Worm (Caenorhabditis elegans) whole organism, L4 larva: ENCODE data around the gene ZK792.5.

ENCODE experiments used
- F37D6.2 ChIP-seq: sonication (generic microtip); optimal IDR thresholded peaks from 2 replicates; lab custom pipeline; 2016; ENCODE audit warnings: mild to moderate bottlenecking, missing genetic modification characterization, missing compliant biosample characterization
- R02D3.7 ChIP-seq: fragments of 150-350 bp; sonication (generic microtip); optimal IDR thresholded peaks from 3 replicates; lab custom pipeline; 2014; ENCODE audit warnings: missing biosample characterization, missing genetic modification characterization
- T20F7.1 ChIP-seq: fragments of 200-800 bp; sonication (Bioruptor generic); optimal IDR thresholded peaks from 2 replicates; lab custom pipeline; 2018; ENCODE audit warnings: mild to moderate bottlenecking, missing genetic modification characterization, missing compliant biosample characterization
- T26A8.4 ChIP-seq: fragments of 200-800 bp; sonication (Bioruptor generic); IDR thresholded peaks from 2 replicates; pipeline ENCODE4 v1.3.6; 2022; ENCODE audit warnings: missing genetic modification characterization, missing compliant biosample characterization
- Y48G9A.11 ChIP-seq: fragments of 200-800 bp; sonication (Bioruptor generic); IDR thresholded peaks from 2 replicates; pipeline ENCODE4 v1.3.6; 2022; ENCODE audit warnings: missing genetic modification reagents, missing genetic modification characterization, missing compliant biosample characterization
- Y75B8A.6 ChIP-seq: fragments of 200-800 bp; sonication (Bioruptor generic); IDR thresholded peaks from 2 replicates; pipeline ENCODE4 v1.3.6; 2022; ENCODE audit warnings: missing genetic modification reagents, missing genetic modification characterization, missing compliant biosample characterization
- ZK546.5 ChIP-seq, 2 experiments: sonication (generic microtip); optimal IDR thresholded peaks; 2 replicates each; lab custom pipeline; 2017; ENCODE audit warnings: missing biosample characterization in 2 of 2, missing genetic modification characterization in 2 of 2
- aha-1 ChIP-seq: fragments of 150-350 bp; peaks from one replicate; lab custom pipeline; 2014; ENCODE audit warnings: missing biosample characterization, missing genetic modification characterization
- aly-2 ChIP-seq: sonication (generic microtip); optimal IDR thresholded peaks from 2 replicates; lab custom pipeline; 2018; ENCODE audit warnings: missing biosample characterization, missing genetic modification characterization
- attf-4 ChIP-seq: sonication (generic microtip); optimal IDR thresholded peaks from 3 replicates; lab custom pipeline; 2017; ENCODE audit warnings: missing biosample characterization, missing genetic modification characterization
- ceh-28 ChIP-seq: fragments of 150-350 bp; optimal IDR thresholded peaks from 2 replicates; lab custom pipeline; 2014; ENCODE audit warnings: missing biosample characterization, missing genetic modification reagents, missing genetic modification characterization
- ceh-32 ChIP-seq: sonication (generic microtip); optimal IDR thresholded peaks from 2 replicates; lab custom pipeline; 2016; ENCODE audit warnings: mild to moderate bottlenecking, missing genetic modification characterization, missing compliant biosample characterization; ENCODE audit not compliant: poor library complexity
- dmd-9 ChIP-seq: fragments of 200-800 bp; sonication (Bioruptor generic); IDR thresholded peaks from 2 replicates; pipeline ENCODE4 v1.3.6; 2022; ENCODE audit warnings: missing genetic modification reagents, missing genetic modification characterization, missing compliant biosample characterization
- duxl-1 ChIP-seq: sonication (generic microtip); optimal IDR thresholded peaks from 2 replicates; lab custom pipeline; 2016; ENCODE audit warnings: mild to moderate bottlenecking, missing genetic modification characterization, moderate library complexity, missing compliant biosample characterization; ENCODE audit not compliant: poor library complexity
- dve-1 ChIP-seq: sonication (generic microtip); optimal IDR thresholded peaks from 2 replicates; lab custom pipeline; 2017; ENCODE audit warnings: antibody characterized with exemption, mild to moderate bottlenecking, missing genetic modification characterization, missing compliant biosample characterization; ENCODE audit not compliant: insufficient read depth
- egl-27 ChIP-seq: sonication (generic microtip); optimal IDR thresholded peaks from 3 replicates; lab custom pipeline; 2017; ENCODE audit warnings: missing biosample characterization, missing genetic modification reagents, missing genetic modification characterization
- egl-43 ChIP-seq: fragments of 200-800 bp; sonication (Bioruptor generic); IDR thresholded peaks from 2 replicates; pipeline ENCODE4 v1.3.6; 2022; ENCODE audit warnings: missing genetic modification reagents, missing genetic modification characterization, missing compliant biosample characterization
- hif-1 ChIP-seq, 2 experiments: sonication (generic microtip); optimal IDR thresholded peaks; 2 replicates each; lab custom pipeline; 2016 to 2017; ENCODE audit warnings: missing compliant biosample characterization in 2 of 2, missing genetic modification characterization in 2 of 2, missing genetic modification reagents in 2 of 2, missing genotype in 2 of 2, mild to moderate bottlenecking in 1 of 2
- hlh-30 ChIP-seq: sonication (generic microtip); optimal IDR thresholded peaks from 2 replicates; lab custom pipeline; 2017; ENCODE audit warnings: antibody characterized with exemption, mild to moderate bottlenecking, missing genetic modification characterization, missing compliant biosample characterization; ENCODE audit not compliant: insufficient read depth
- hmg-1.1 ChIP-seq: fragments of 200-800 bp; sonication (Bioruptor generic); IDR thresholded peaks from 2 replicates; pipeline ENCODE4 v1.3.6; 2022; ENCODE audit warnings: missing genetic modification reagents, missing genetic modification characterization, missing compliant biosample characterization
- lim-7 ChIP-seq: fragments of 200-800 bp; sonication (Bioruptor generic); IDR thresholded peaks from 2 replicates; pipeline ENCODE4 v1.3.6; 2022; ENCODE audit warnings: missing genetic modification characterization, missing compliant biosample characterization
- lin-13 ChIP-seq: fragments of 150-350 bp; optimal IDR thresholded peaks from 2 replicates; lab custom pipeline; 2014; ENCODE audit warnings: missing biosample characterization, missing genetic modification reagents, missing genetic modification characterization
- lin-38 ChIP-seq: fragments of 200-800 bp; sonication (Bioruptor generic); IDR thresholded peaks from 2 replicates; pipeline ENCODE4 v1.3.6; 2022; ENCODE audit warnings: missing genetic modification reagents, missing genetic modification characterization, missing compliant biosample characterization
- lir-3 ChIP-seq: sonication (generic microtip); optimal IDR thresholded peaks from 2 replicates; lab custom pipeline; 2016; ENCODE audit warnings: mild to moderate bottlenecking, missing genetic modification characterization, missing compliant biosample characterization
- mdl-1 ChIP-seq, 2 experiments: fragments of 150-350 bp in 1 of 2; sonication (generic microtip) in 1 of 2; optimal IDR thresholded peaks; 2 replicates each; lab custom pipeline; 2014 to 2017; ENCODE audit warnings: missing biosample characterization in 2 of 2, missing genetic modification characterization in 2 of 2
- mdt-29 ChIP-seq: fragments of 200-800 bp; sonication (Bioruptor generic); IDR thresholded peaks from 2 replicates; pipeline ENCODE4 v1.3.6; 2022; ENCODE audit warnings: missing genetic modification reagents, missing genetic modification characterization, missing compliant biosample characterization
- mep-1 ChIP-seq: fragments of 150-350 bp; sonication (generic microtip); optimal IDR thresholded peaks from 3 replicates; lab custom pipeline; 2014; ENCODE audit warnings: missing biosample characterization, missing genetic modification characterization
- mes-2 ChIP-seq: sonication (generic microtip); optimal IDR thresholded peaks from 2 replicates; lab custom pipeline; 2016; ENCODE audit warnings: missing genotype, mild to moderate bottlenecking, missing genetic modification characterization, missing compliant biosample characterization; ENCODE audit not compliant: poor library complexity, severe bottlenecking
- mxl-3 ChIP-seq: fragments of 200-800 bp; sonication (Bioruptor generic); optimal IDR thresholded peaks from 2 replicates; lab custom pipeline; 2018; ENCODE audit warnings: mild to moderate bottlenecking, missing genetic modification characterization, missing compliant biosample characterization
- nhr-102 ChIP-seq: sonication (generic microtip); optimal IDR thresholded peaks from 2 replicates; lab custom pipeline; 2016; ENCODE audit warnings: mild to moderate bottlenecking, missing genetic modification characterization, moderate library complexity, missing compliant biosample characterization
- nhr-237 ChIP-seq: sonication (generic microtip); optimal IDR thresholded peaks from 2 replicates; lab custom pipeline; 2017; ENCODE audit warnings: missing biosample characterization, missing genetic modification characterization
- nhr-41 ChIP-seq: fragments of 200-800 bp; sonication (Bioruptor generic); IDR thresholded peaks from 2 replicates; pipeline ENCODE4 v1.3.6; 2022; ENCODE audit warnings: missing genetic modification reagents, missing genetic modification characterization, missing compliant biosample characterization
- nhr-42 ChIP-seq: fragments of 200-800 bp; sonication (Bioruptor generic); IDR thresholded peaks from 2 replicates; pipeline ENCODE4 v1.3.6; 2022; ENCODE audit warnings: missing genetic modification characterization, missing compliant biosample characterization
- nhr-77 ChIP-seq: fragments of 150-350 bp; optimal IDR thresholded peaks from 2 replicates; lab custom pipeline; 2014; ENCODE audit warnings: missing biosample characterization, missing genetic modification characterization
- php-3 ChIP-seq: fragments of 200-800 bp; sonication (Bioruptor generic); IDR thresholded peaks from 2 replicates; pipeline ENCODE4 v1.3.6; 2022; ENCODE audit warnings: missing genetic modification reagents, missing genetic modification characterization, missing compliant biosample characterization
- rbr-2 ChIP-seq: sonication (generic microtip); optimal IDR thresholded peaks from 2 replicates; lab custom pipeline; 2016; ENCODE audit warnings: missing genotype, missing genetic modification characterization, missing compliant biosample characterization
- saeg-2 ChIP-seq: fragments of 200-800 bp; sonication (Bioruptor generic); IDR thresholded peaks from 2 replicates; pipeline ENCODE4 v1.3.6; 2022; ENCODE audit warnings: missing genetic modification reagents, missing genetic modification characterization, missing compliant biosample characterization
- sdz-12 ChIP-seq: fragments of 200-800 bp; sonication (Bioruptor generic); optimal IDR thresholded peaks from 2 replicates; lab custom pipeline; 2018; ENCODE audit warnings: mild to moderate bottlenecking, missing genetic modification characterization, missing compliant biosample characterization
- set-16 ChIP-seq: fragments of 200-800 bp; sonication (Bioruptor generic); IDR thresholded peaks from 2 replicates; pipeline ENCODE4 v1.3.6; 2022; ENCODE audit warnings: missing genetic modification reagents, missing genetic modification characterization, missing compliant biosample characterization
- skn-1 ChIP-seq: fragments of 150-350 bp; optimal IDR thresholded peaks from 2 replicates; lab custom pipeline; 2014; ENCODE audit warnings: missing biosample characterization, missing genetic modification characterization
- snpc-1.2 ChIP-seq: fragments of 200-800 bp; sonication (Bioruptor generic); IDR thresholded peaks from 2 replicates; pipeline ENCODE4 v1.3.6; 2022; ENCODE audit warnings: missing genetic modification reagents, missing genetic modification characterization, missing compliant biosample characterization
- spr-3 ChIP-seq: fragments of 200-800 bp; sonication (Bioruptor generic); optimal IDR thresholded peaks from 2 replicates; lab custom pipeline; 2018; ENCODE audit warnings: mild to moderate bottlenecking, missing genetic modification characterization, missing compliant biosample characterization
- tra-1 ChIP-seq: fragments of 200-800 bp; sonication (Bioruptor generic); IDR thresholded peaks from 2 replicates; pipeline ENCODE4 v1.3.6; 2022; ENCODE audit warnings: missing genetic modification reagents, missing genetic modification characterization, missing compliant biosample characterization
- unc-130 ChIP-seq: sonication (generic microtip); optimal IDR thresholded peaks from 2 replicates; lab custom pipeline; 2016; ENCODE audit warnings: missing genetic modification reagents, missing genetic modification characterization, missing compliant biosample characterization
- vab-7 ChIP-seq: fragments of 200-800 bp; sonication (Bioruptor generic); IDR thresholded peaks from 2 replicates; pipeline ENCODE4 v1.3.6; 2022; ENCODE audit warnings: missing genetic modification reagents, missing genetic modification characterization, missing compliant biosample characterization
- zag-1 ChIP-seq: fragments of 150-350 bp; optimal IDR thresholded peaks from 2 replicates; lab custom pipeline; 2014; ENCODE audit warnings: missing biosample characterization, missing genetic modification characterization
- zfp-3 ChIP-seq: fragments of 200-800 bp; sonication (Bioruptor generic); conservative IDR thresholded peaks from 2 replicates; pipeline ENCODE4 v1.3.6; 2022; ENCODE audit warnings: missing genetic modification reagents, missing genetic modification characterization, missing compliant biosample characterization
- ztf-11 ChIP-seq: fragments of 150-350 bp; optimal IDR thresholded peaks from 2 replicates; lab custom pipeline; 2014; ENCODE audit warnings: missing biosample characterization, missing genetic modification characterization
- ztf-7 ChIP-seq: fragments of 150-350 bp; optimal IDR thresholded peaks from 2 replicates; lab custom pipeline; 2014; ENCODE audit warnings: missing biosample characterization, missing genetic modification characterization

Gene ZK792.5

DNA sequence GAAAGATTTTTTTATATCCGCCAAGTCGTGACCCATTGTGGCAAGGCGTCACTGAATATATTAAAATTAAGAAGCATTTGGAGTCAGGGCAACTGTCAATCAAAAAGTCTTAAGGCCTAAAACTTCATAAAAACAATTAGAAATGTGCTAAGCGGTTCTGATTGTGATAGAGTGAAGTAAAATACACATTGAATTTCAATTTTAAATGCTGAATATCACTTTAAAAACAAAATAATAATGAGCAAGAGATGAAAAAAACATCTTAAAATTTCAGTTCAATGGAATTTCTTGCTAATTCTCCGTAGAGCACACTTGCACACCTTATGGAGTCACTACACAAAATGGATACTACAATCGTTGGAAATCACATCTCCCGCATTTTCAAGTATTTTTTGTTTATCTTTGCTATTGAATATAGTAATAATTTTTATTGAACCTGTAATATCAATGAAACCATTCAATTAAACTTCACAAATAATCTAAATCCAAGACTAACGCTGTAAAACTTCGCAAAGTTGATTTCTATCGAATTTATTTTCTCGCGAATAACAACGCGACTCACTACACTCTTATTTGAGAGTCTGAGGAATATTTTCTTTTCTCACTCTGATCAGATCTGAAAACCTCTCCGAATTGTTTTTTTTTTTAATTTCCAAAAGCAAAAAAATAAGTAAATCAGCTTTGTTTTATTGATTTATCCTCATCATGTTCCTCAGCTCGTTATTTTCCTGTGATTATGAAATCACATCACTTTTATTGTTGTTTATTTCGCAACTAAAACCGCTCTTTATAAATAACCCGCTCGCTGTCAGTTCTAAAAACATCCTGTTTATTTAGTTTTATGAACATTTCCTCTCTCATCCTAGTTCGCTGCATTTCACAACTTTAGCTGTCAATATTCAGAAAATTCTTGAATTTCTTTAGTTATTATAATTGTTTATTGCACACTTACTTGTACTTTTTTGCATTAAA is 52.2 kb downstream of the ZK792.5 start, which contains the start of gene mars-1 (continued):
- TF ChIP-seq aly-2 (tag; lab: Kevin White, UChicago) (no peak), lim-7 (GFP tag; lab: Robert Waterston, UW) (no peak), mdl-1 (tag; optimal IDR thresholded peaks at IDR 0.05; lab: Kevin White, UChicago) (peak in 1 of 2 experiments; percentile 15), vab-7 (GFP tag; lab: Robert Waterston, UW) (no peak), ceh-28 (no peak), ZK546.5 (tag; optimal IDR thresholded peaks at IDR 0.05; lab: Kevin White, UChicago) (no peak), snpc-1.2 (no peak), sdz-12 (GFP tag; lab: Kevin White, UChicago) (no peak), ztf-11 (no peak), mdt-29 (GFP tag; lab: Robert Waterston, UW) (no peak), mxl-3 (GFP tag; lab: Kevin White, UChicago) (peak; percentile 52), dve-1 (tag; lab: Kevin White, UChicago) (peak; percentile 45), rbr-2 (peak; percentile 62), mes-2 (tag; lab: Kevin White, UChicago) (peak; percentile 82), hmg-1.1 (GFP tag; lab: Robert Waterston, UW) (0 out of 2 replicates have a peak, but pooled peaks have one; percentile 14), T20F7.1 (GFP tag; lab: Kevin White, UChicago) (peak; percentile 81), php-3 (no peak), egl-43 (GFP tag; lab: Robert Waterston, UW) (no peak), egl-27 (tag; lab: Kevin White, UChicago) (no peak), duxl-1 (no peak), zfp-3 (GFP tag; lab: Robert Waterston, UW) (no peak), Y48G9A.11 (GFP tag; lab: Robert Waterston, UW) (no peak), set-16 (GFP tag; lab: Robert Waterston, UW) (no peak), Y75B8A.6 (GFP tag; lab: Robert Waterston, UW) (no peak), dmd-9 (GFP tag; lab: Robert Waterston, UW) (peak; percentile 36; the same call in 1 of the 2 replicates), F37D6.2 (tag; lab: Kevin White, UChicago) (peak; percentile 33), ztf-7 (tag; lab: Kevin White, UChicago) (no peak), ceh-32 (no peak), nhr-41 (GFP tag; lab: Robert Waterston, UW) (no peak), tra-1 (no peak), lin-13 (GFP tag; lab: Kevin White, UChicago) (peak; percentile 64), hif-1 (tag; optimal IDR thresholded peaks at IDR 0.05; lab: Kevin White, UChicago) (peak in 1 of 2 experiments; percentile 74), T26A8.4 (no peak), nhr-102 (tag; lab: Kevin White, UChicago) (no peak), zag-1 (tag; lab: Kevin White, UChicago) (no peak), nhr-77 (no peak), mep-1 (tag; lab: Kevin White, UChicago) (peak; percentile 78), unc-130 (GFP tag; lab: Kevin White, UChicago) (peak; percentile 50), skn-1 (tag; lab: Kevin White, UChicago) (no peak), nhr-237 (tag; lab: Kevin White, UChicago) (no peak), lir-3 (tag; lab: Kevin White, UChicago) (no peak), spr-3 (GFP tag; lab: Kevin White, UChicago) (no peak), nhr-42 (GFP tag; lab: Robert Waterston, UW) (no peak), saeg-2 (GFP tag; lab: Robert Waterston, UW) (no peak), R02D3.7 (tag; lab: Kevin White, UChicago) (no peak), attf-4 (no peak), hlh-30 (tag; lab: Kevin White, UChicago) (peak; percentile 64), aha-1 (no peak), lin-38 (GFP tag; lab: Robert Waterston, UW) (peak; percentile 96)
